Worm (Caenorhabditis elegans): ENCODE measurements around the gene btb-10.

DNA sequence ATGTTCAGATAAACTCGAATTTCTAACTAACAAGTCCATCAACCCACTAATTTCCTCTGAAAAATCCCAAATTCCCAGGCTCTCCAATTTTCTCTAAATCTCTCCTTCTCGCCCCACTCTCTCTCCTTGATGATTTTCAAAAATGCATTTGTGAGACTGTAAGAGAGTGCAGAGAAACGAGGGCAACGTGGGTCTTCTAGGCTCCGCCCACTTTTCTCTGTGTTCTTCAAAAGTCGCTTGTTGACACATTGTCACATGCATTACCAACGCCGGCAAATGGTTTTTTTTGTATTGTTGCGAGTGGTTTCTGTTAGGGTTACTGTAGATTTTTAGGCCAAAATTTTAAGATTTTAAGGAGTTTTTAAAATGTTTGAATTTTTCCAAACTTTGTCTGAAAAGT is 25.9 kb upstream of the btb-10 start:
- TF ChIP-seq ama-1 (optimal IDR thresholded peaks at IDR 0.05) (no peak), flt-1 (GFP tag; IDR thresholded peaks at IDR 0.05) (no peak), tbx-11 (GFP tag; IDR thresholded peaks at IDR 0.05) (no peak), tbx-37 (GFP tag; conservative IDR thresholded peaks at IDR 0.05) (no peak), aly-1 (tag; optimal IDR thresholded peaks at IDR 0.05) (no peak), ceh-36 (tag; optimal IDR thresholded peaks at IDR 0.05) (no peak), tra-4 (tag; optimal IDR thresholded peaks at IDR 0.05) (no peak), sea-1 (GFP tag; conservative IDR thresholded peaks at IDR 0.05) (no peak), F13C5.2 (tag; optimal IDR thresholded peaks at IDR 0.05) (no peak), scrt-1 (GFP tag; IDR thresholded peaks at IDR 0.05) (no peak), hmbx-1 (tag; optimal IDR thresholded peaks at IDR 0.05) (no peak), ets-7 (tag; optimal IDR thresholded peaks at IDR 0.05) (no peak), hnd-1 (tag; optimal IDR thresholded peaks at IDR 0.05) (no peak)

All from whole organism, early embryonic.